Fruit fly (Drosophila melanogaster) whole organism, wandering third instar larva: ENCODE data around the gene E2f2.

Experiments used
- Abd-B ChIP-seq: fragments of >200 bp; optimal IDR thresholded peaks from 2 replicates; lab custom pipeline; 2017; ENCODE audit warnings: missing biosample characterization, missing genetic modification characterization
- CG32264 ChIP-seq: fragments of 200-800 bp; sonication (Bioruptor generic); optimal IDR thresholded peaks from 2 replicates; lab custom pipeline; 2016; ENCODE audit warnings: missing biosample characterization, missing genetic modification characterization
- CG9705 ChIP-seq: fragments of 200-800 bp; sonication (Bioruptor generic); optimal IDR thresholded peaks from 2 replicates; lab custom pipeline; 2018; ENCODE audit warnings: missing biosample characterization, mild to moderate bottlenecking, missing genetic modification characterization
- CrebA ChIP-seq: fragments of 200-800 bp; sonication (Bioruptor generic); optimal IDR thresholded peaks from 2 replicates; lab custom pipeline; 2016; ENCODE audit warnings: missing biosample characterization, mild to moderate bottlenecking, missing genetic modification characterization, borderline replicate concordance
- Dfd ChIP-seq: fragments of >200 bp; optimal IDR thresholded peaks from 2 replicates; lab custom pipeline; 2017; ENCODE audit warnings: missing biosample characterization, missing genetic modification characterization
- Dif ChIP-seq: fragments of 200-275, 200-300 bp; sonication (Bioruptor generic); optimal IDR thresholded peaks from 2 replicates; lab custom pipeline; 2018; ENCODE audit warnings: missing biosample characterization, missing genetic modification characterization; ENCODE audit not compliant: partially characterized antibody
- GATAd ChIP-seq: sonication (Bioruptor generic); optimal IDR thresholded peaks from 2 replicates; lab custom pipeline; 2016; ENCODE audit warnings: missing biosample characterization, missing genetic modification characterization
- HLH106 ChIP-seq: fragments of 200-800 bp; optimal IDR thresholded peaks from 3 replicates; lab custom pipeline; 2019; ENCODE audit warnings: missing biosample characterization, mild to moderate bottlenecking, missing genetic modification characterization, moderate library complexity
- Hnf4 ChIP-seq: fragments of 200-800 bp; sonication (Bioruptor generic); optimal IDR thresholded peaks from 2 replicates; lab custom pipeline; 2016; ENCODE audit warnings: missing biosample characterization, mild to moderate bottlenecking, missing genetic modification characterization
- Hr78 ChIP-seq: fragments of >200 bp; optimal IDR thresholded peaks from 2 replicates; lab custom pipeline; 2017; ENCODE audit warnings: missing biosample characterization, missing genetic modification characterization
- Hr83 ChIP-seq: fragments of 200-300 bp; sonication (Bioruptor generic); optimal IDR thresholded peaks from 2 replicates; lab custom pipeline; 2016; ENCODE audit warnings: missing biosample characterization, mild to moderate bottlenecking, missing genetic modification characterization, moderate library complexity; ENCODE audit not compliant: poor library complexity, severe bottlenecking
- Jra ChIP-seq: sonication (Bioruptor generic); optimal IDR thresholded peaks from 2 replicates; lab custom pipeline; 2016; ENCODE audit warnings: missing biosample characterization, missing genetic modification characterization
- Mio ChIP-seq: sonication (Bioruptor generic); optimal IDR thresholded peaks from 2 replicates; lab custom pipeline; 2016; ENCODE audit warnings: missing biosample characterization, missing genetic modification characterization
- Myc ChIP-seq: fragments of >200 bp; optimal IDR thresholded peaks from 2 replicates; lab custom pipeline; 2017
- N ChIP-seq: fragments of >200 bp; optimal IDR thresholded peaks from 2 replicates; lab custom pipeline; 2018; ENCODE audit warnings: missing biosample characterization, missing external identifiers, missing genetic modification characterization
- OdsH ChIP-seq: fragments of 200-800 bp; sonication (Bioruptor generic); optimal IDR thresholded peaks from 2 replicates; lab custom pipeline; 2016; ENCODE audit warnings: missing biosample characterization, mild to moderate bottlenecking, missing genetic modification characterization
- Rel ChIP-seq, 2 experiments: fragments of 200-800 bp; sonication (Bioruptor generic) in 1 of 2; optimal IDR thresholded peaks; 2 replicates in 1 of 2; 3 replicates in 1 of 2; lab custom pipeline; 2016 to 2019; ENCODE audit warnings: mild to moderate bottlenecking in 2 of 2, missing biosample characterization in 2 of 2, missing genetic modification characterization in 2 of 2, moderate library complexity in 1 of 2
- Sp1 ChIP-seq: fragments of 200-800 bp; sonication (Bioruptor generic); optimal IDR thresholded peaks from 3 replicates; lab custom pipeline; 2019; ENCODE audit warnings: missing biosample characterization, mild to moderate bottlenecking, missing genetic modification characterization, moderate library complexity
- Vsx2 ChIP-seq: fragments of 200-300, 225-300 bp; sonication (Bioruptor generic); optimal IDR thresholded peaks from 2 replicates; lab custom pipeline; 2018; ENCODE audit warnings: missing biosample characterization, missing genetic modification characterization; ENCODE audit not compliant: partially characterized antibody
- br ChIP-seq: fragments of 200-800 bp; sonication (Bioruptor generic); optimal IDR thresholded peaks from 2 replicates; lab custom pipeline; 2016; ENCODE audit warnings: missing biosample characterization, missing genetic modification characterization
- brk ChIP-seq: fragments of 200-800 bp; sonication (Bioruptor generic); optimal IDR thresholded peaks from 2 replicates; lab custom pipeline; 2016; ENCODE audit warnings: missing biosample characterization, mild to moderate bottlenecking, missing genetic modification characterization
- dl ChIP-seq, 2 experiments: fragments of 175-275, 200-275 bp in 1 of 2; fragments of 200-275 bp in 1 of 2; sonication (Bioruptor generic); optimal IDR thresholded peaks; lab custom pipeline; 2018; ENCODE audit warnings: mild to moderate bottlenecking in 2 of 2, missing biosample characterization in 2 of 2, missing genetic modification characterization in 2 of 2, moderate library complexity in 2 of 2; ENCODE audit not compliant: partially characterized antibody in 2 of 2, insufficient read depth in 1 of 2
- dmrt93B ChIP-seq: fragments of 200-800 bp; sonication (Bioruptor generic); optimal IDR thresholded peaks from 2 replicates; lab custom pipeline; 2018; ENCODE audit warnings: missing biosample characterization, mild to moderate bottlenecking, missing genetic modification characterization
- dsf ChIP-seq: sonication (Bioruptor generic); optimal IDR thresholded peaks from 2 replicates; lab custom pipeline; 2016; ENCODE audit warnings: missing biosample characterization, missing genetic modification characterization, borderline replicate concordance
- ey ChIP-seq: fragments of 200-800 bp; sonication (Bioruptor generic); optimal IDR thresholded peaks from 2 replicates; lab custom pipeline; 2016; ENCODE audit warnings: missing biosample characterization, missing genetic modification characterization
- foxo ChIP-seq, 2 experiments: fragments of 200-800 bp; sonication (Bioruptor generic); optimal IDR thresholded peaks; 2 replicates in 1 of 2; 3 replicates in 1 of 2; lab custom pipeline; 2016 to 2017; ENCODE audit warnings: missing biosample characterization in 2 of 2, missing genetic modification characterization in 2 of 2
- fru ChIP-seq: fragments of 200-800 bp; sonication (Bioruptor generic); optimal IDR thresholded peaks from 3 replicates; lab custom pipeline; 2016; ENCODE audit warnings: missing biosample characterization, mild to moderate bottlenecking, missing genetic modification characterization
- h ChIP-seq: fragments of 200-800 bp; sonication (Bioruptor generic); optimal IDR thresholded peaks from 3 replicates; lab custom pipeline; 2016; ENCODE audit warnings: missing biosample characterization, mild to moderate bottlenecking, missing genetic modification characterization
- jim ChIP-seq: fragments of 175-275, 200-325 bp; sonication (Bioruptor generic); optimal IDR thresholded peaks from 2 replicates; lab custom pipeline; 2016; ENCODE audit warnings: missing biosample characterization, mild to moderate bottlenecking, missing genetic modification characterization
- lola ChIP-seq: fragments of >200 bp; optimal IDR thresholded peaks from 2 replicates; lab custom pipeline; 2017; ENCODE audit warnings: missing biosample characterization, missing genetic modification characterization
- pan ChIP-seq: fragments of >200 bp; optimal IDR thresholded peaks from 2 replicates; lab custom pipeline; 2017
- psq ChIP-seq: fragments of 200-800 bp; sonication (Bioruptor generic); optimal IDR thresholded peaks from 3 replicates; lab custom pipeline; 2017; ENCODE audit warnings: missing biosample characterization, mild to moderate bottlenecking, missing genetic modification characterization, moderate library complexity
- rgr ChIP-seq: fragments of 200-800 bp; sonication (Bioruptor generic); optimal IDR thresholded peaks from 3 replicates; lab custom pipeline; 2016; ENCODE audit warnings: missing biosample characterization, mild to moderate bottlenecking, missing genetic modification characterization
- sage ChIP-seq: fragments of 200-800 bp; sonication (Bioruptor generic); optimal IDR thresholded peaks from 2 replicates; lab custom pipeline; 2016; ENCODE audit warnings: missing biosample characterization, mild to moderate bottlenecking, missing genetic modification characterization
- sv ChIP-seq: fragments of 200-800 bp; sonication (Bioruptor generic); optimal IDR thresholded peaks from 3 replicates; lab custom pipeline; 2016; ENCODE audit warnings: missing biosample characterization, missing genetic modification characterization
- tai ChIP-seq: sonication (Bioruptor generic); optimal IDR thresholded peaks from 2 replicates; lab custom pipeline; 2016; ENCODE audit warnings: missing biosample characterization, missing genetic modification characterization
- usp ChIP-seq: fragments of >200 bp; optimal IDR thresholded peaks from 2 replicates; lab custom pipeline; 2017; ENCODE audit warnings: missing biosample characterization, missing genetic modification characterization
- woc ChIP-seq: sonication (Bioruptor generic); optimal IDR thresholded peaks from 2 replicates; lab custom pipeline; 2016; ENCODE audit warnings: missing biosample characterization, mild to moderate bottlenecking, missing genetic modification characterization

Gene E2f2

dm6 chr2L:21135764-21136163 is 20.8 kb downstream of the E2f2 start:
- no peak for TF ChIP-seq woc
- no peak for TF ChIP-seq GATAd (GFP tag; lab: Kevin White, UChicago)
- TF ChIP-seq fru (GFP tag; lab: Kevin White, UChicago), result no peak
- TF ChIP-seq HLH106, result no peak
- no peak for TF ChIP-seq tai
- TF ChIP-seq sage (GFP tag; lab: Kevin White, UChicago), result no peak
- TF ChIP-seq Mio (GFP tag; lab: Kevin White, UChicago), result no peak
- TF ChIP-seq Hr83 (GFP tag; lab: Kevin White, UChicago), result no peak
- no peak for TF ChIP-seq N (GFP tag; lab: Kevin White, UChicago)
- no peak for TF ChIP-seq Dfd (GFP tag; lab: Kevin White, UChicago)
- TF ChIP-seq Myc (lab: Kevin White, UChicago), result no peak
- TF ChIP-seq, all 38 proteins: peak for 0

DNA sequence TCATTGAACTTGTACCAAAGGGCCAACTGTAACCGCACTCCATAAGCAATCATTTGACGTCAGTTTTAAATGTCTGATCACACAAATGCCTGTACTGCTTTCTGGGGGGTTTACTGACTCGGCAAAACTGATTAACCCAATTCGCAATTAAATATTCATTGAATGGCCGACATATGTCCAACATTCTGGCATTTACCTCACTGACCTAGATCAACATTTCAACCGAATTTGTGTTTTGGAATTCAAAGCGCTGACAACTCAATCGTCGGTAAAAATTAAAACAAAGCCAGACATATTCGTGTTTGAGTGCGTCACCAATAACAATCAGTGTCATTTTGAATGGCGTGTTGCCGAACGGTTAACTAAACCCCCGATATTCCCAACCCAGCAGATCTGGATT is 40.9 kb downstream of the E2f2 start:
- TF ChIP-seq dl (GFP tag; optimal IDR thresholded peaks at IDR 0.05; lab: Kevin White, UChicago; ENCODE audit: insufficient read depth in 1 of 2, partially characterized antibody in 2 of 2), result no peak
- no peak for TF ChIP-seq usp (GFP tag; lab: Kevin White, UChicago)
- TF ChIP-seq Dfd (GFP tag; lab: Kevin White, UChicago), result no peak
- no peak for TF ChIP-seq Vsx2
- no peak for TF ChIP-seq Rel (GFP tag; optimal IDR thresholded peaks at IDR 0.05; lab: Kevin White, UChicago)
- TF ChIP-seq Rel (tag; optimal IDR thresholded peaks at IDR 0.05; lab: Kevin White, UChicago), result no peak
- no peak for TF ChIP-seq foxo (GFP tag; optimal IDR thresholded peaks at IDR 0.05; lab: Kevin White, UChicago)
- no peak for TF ChIP-seq ey
- no peak for TF ChIP-seq h (GFP tag; lab: Kevin White, UChicago)
- no peak for TF ChIP-seq dsf
- TF ChIP-seq brk, result no peak
- no peak for TF ChIP-seq dmrt93B (GFP tag; lab: Kevin White, UChicago)
- TF ChIP-seq sage (GFP tag; lab: Kevin White, UChicago), result no peak
- TF ChIP-seq sv (GFP tag; lab: Kevin White, UChicago), result no peak
- no peak for TF ChIP-seq GATAd (GFP tag; lab: Kevin White, UChicago)
- no peak for TF ChIP-seq rgr (GFP tag; lab: Kevin White, UChicago)
- TF ChIP-seq Hr78, result no peak
- TF ChIP-seq tai, result no peak
- TF ChIP-seq CG9705, result no peak
- TF ChIP-seq N (GFP tag; lab: Kevin White, UChicago), result no peak
- TF ChIP-seq, all 38 proteins: peak for 0

DNA sequence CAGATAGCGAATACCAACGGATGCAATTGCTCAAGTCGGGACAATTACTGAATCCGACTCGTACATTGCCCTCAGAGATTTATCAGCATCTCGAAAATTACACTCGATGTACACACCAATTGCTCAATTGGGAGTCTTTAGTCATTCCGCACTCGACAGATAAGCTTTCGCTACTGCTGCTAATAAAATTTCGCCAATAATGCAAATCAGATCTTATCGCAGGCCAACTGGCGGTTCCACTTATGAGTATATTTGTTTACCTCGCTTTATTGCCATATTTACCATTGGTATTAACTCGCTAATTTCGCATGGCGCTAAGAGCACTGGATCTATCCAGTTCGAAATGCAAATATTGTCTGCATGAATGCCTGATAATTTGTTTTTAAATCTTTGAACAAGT is 43.0 kb downstream of the E2f2 start:
- TF ChIP-seq lola (GFP tag; lab: Kevin White, UChicago), result no peak
- TF ChIP-seq psq (GFP tag; lab: Kevin White, UChicago), result peak; percentile 4
- TF ChIP-seq GATAd (GFP tag; lab: Kevin White, UChicago), result no peak
- TF ChIP-seq CG9705, result no peak
- no peak for TF ChIP-seq OdsH (GFP tag; lab: Kevin White, UChicago)
- TF ChIP-seq CrebA (GFP tag; lab: Kevin White, UChicago), result no peak
- no peak for TF ChIP-seq Jra (GFP tag; lab: Kevin White, UChicago)
- TF ChIP-seq pan (lab: Kevin White, UChicago), result no peak
- TF ChIP-seq usp (GFP tag; lab: Kevin White, UChicago), result no peak
- peak; percentile 41 for TF ChIP-seq Hnf4 (GFP tag; lab: Kevin White, UChicago)
- no peak for TF ChIP-seq dmrt93B (GFP tag; lab: Kevin White, UChicago)
- no peak for TF ChIP-seq Dfd (GFP tag; lab: Kevin White, UChicago)
- TF ChIP-seq Sp1 (GFP tag; lab: Kevin White, UChicago), result no peak
- no peak for TF ChIP-seq dl (GFP tag; optimal IDR thresholded peaks at IDR 0.05; lab: Kevin White, UChicago; ENCODE audit: insufficient read depth in 1 of 2, partially characterized antibody in 2 of 2)
- TF ChIP-seq Dif (GFP tag; lab: Kevin White, UChicago), result no peak
- no peak for TF ChIP-seq sv (GFP tag; lab: Kevin White, UChicago)
- no peak for TF ChIP-seq woc
- no peak for TF ChIP-seq Rel (GFP tag; optimal IDR thresholded peaks at IDR 0.05; lab: Kevin White, UChicago)
- TF ChIP-seq Rel (tag; optimal IDR thresholded peaks at IDR 0.05; lab: Kevin White, UChicago), result peak; percentile 40
- TF ChIP-seq ey, result no peak
- TF ChIP-seq Myc (lab: Kevin White, UChicago), result no peak
- no peak for TF ChIP-seq HLH106
- TF ChIP-seq fru (GFP tag; lab: Kevin White, UChicago), result no peak
- TF ChIP-seq Vsx2, result no peak
- no peak for TF ChIP-seq foxo (GFP tag; optimal IDR thresholded peaks at IDR 0.05; lab: Kevin White, UChicago)
- TF ChIP-seq brk, result no peak
- TF ChIP-seq rgr (GFP tag; lab: Kevin White, UChicago), result no peak
- no peak for TF ChIP-seq dsf
- TF ChIP-seq tai, result peak; percentile 4
- TF ChIP-seq jim (GFP tag; lab: Kevin White, UChicago), result no peak
- no peak for TF ChIP-seq Mio (GFP tag; lab: Kevin White, UChicago)
- TF ChIP-seq Hr78, result no peak
- TF ChIP-seq CG32264, result peak; percentile 10
- no peak for TF ChIP-seq N (GFP tag; lab: Kevin White, UChicago)
- TF ChIP-seq sage (GFP tag; lab: Kevin White, UChicago), result no peak
- no peak for TF ChIP-seq h (GFP tag; lab: Kevin White, UChicago)
- TF ChIP-seq Abd-B (GFP tag; lab: Kevin White, UChicago), result no peak
- TF ChIP-seq br (GFP tag; lab: Kevin White, UChicago), result peak; percentile 51
- peak; percentile 31 for TF ChIP-seq Hr83 (GFP tag; lab: Kevin White, UChicago)
